Fruit fly (Drosophila melanogaster): Measurements from ENCODE around the gene mud.

Gene mud

dm6 chrX:14233843-14234337 is 13.6 kb upstream of the mud start, which contains the start of gene CG42271 (continued):
- TF ChIP-seq kni (GFP tag; optimal IDR thresholded peaks at IDR 0.05) = no peak
- no peak for TF ChIP-seq D19B (GFP tag; optimal IDR thresholded peaks at IDR 0.05)
- TF ChIP-seq Atf3 (GFP tag; optimal IDR thresholded peaks at IDR 0.05) = no peak
- TF ChIP-seq Asciz (GFP tag; optimal IDR thresholded peaks at IDR 0.05) = no peak
- peak; percentile 41 for TF ChIP-seq CG15601 (tag; optimal IDR thresholded peaks at IDR 0.05)
- TF ChIP-seq peb (GFP tag; IDR thresholded peaks at IDR 0.05) = no peak
- no peak for TF ChIP-seq C15 (GFP tag; IDR thresholded peaks at IDR 0.05)
- TF ChIP-seq Eip74EF (GFP tag; optimal IDR thresholded peaks at IDR 0.05) = no peak
- no peak for TF ChIP-seq CG30431 (GFP tag; optimal IDR thresholded peaks at IDR 0.05)
- no peak for TF ChIP-seq ERR (GFP tag; optimal IDR thresholded peaks at IDR 0.05)
- TF ChIP-seq Nf-YC (tag; optimal IDR thresholded peaks at IDR 0.05) = peak; percentile 61
- TF ChIP-seq gcm2 (GFP tag; optimal IDR thresholded peaks at IDR 0.05) = no peak
- TF ChIP-seq tll (GFP tag; optimal IDR thresholded peaks at IDR 0.05) = no peak
- TF ChIP-seq HmgZ (tag; optimal IDR thresholded peaks at IDR 0.05) = no peak
- peak; percentile 31; the same call in 1 of the 3 replicates for TF ChIP-seq dysf (GFP tag; IDR thresholded peaks at IDR 0.05)
- TF ChIP-seq CG3163 (GFP tag; optimal IDR thresholded peaks at IDR 0.05) = no peak
- peak in 1 of 2 experiments; percentile 7 for TF ChIP-seq Hr51 (GFP tag; optimal IDR thresholded peaks at IDR 0.05)
- no peak for TF ChIP-seq jigr1 (GFP tag; IDR thresholded peaks at IDR 0.05)
- no peak for TF ChIP-seq CG10366 (GFP tag; IDR thresholded peaks at IDR 0.05)
- TF ChIP-seq CG12942 (GFP tag; optimal IDR thresholded peaks at IDR 0.05) = no peak
- TF ChIP-seq CG10462 (GFP tag; optimal IDR thresholded peaks at IDR 0.05) = no peak
- TF ChIP-seq grn (GFP tag; optimal IDR thresholded peaks at IDR 0.05) = no peak
- TF ChIP-seq CG2889 (GFP tag; IDR thresholded peaks at IDR 0.05) = no peak
- no peak for TF ChIP-seq ab (GFP tag; optimal IDR thresholded peaks at IDR 0.05)
- no peak for TF ChIP-seq CG12219 (GFP tag; optimal IDR thresholded peaks at IDR 0.05)
- 0 out of 4 replicates have a peak, but pooled peaks have one; percentile 48 for TF ChIP-seq chinmo (GFP tag; IDR thresholded peaks at IDR 0.05; ENCODE audit: partially characterized antibody)
- TF ChIP-seq CG4424 (GFP tag; optimal IDR thresholded peaks at IDR 0.05) = peak; percentile 28
- TF ChIP-seq Trl (optimal IDR thresholded peaks at IDR 0.05) = no peak
- TF ChIP-seq Trl (GFP tag; optimal IDR thresholded peaks at IDR 0.05) = no peak
- TF ChIP-seq CG13624 (GFP tag; optimal IDR thresholded peaks at IDR 0.05) = no peak
- TF ChIP-seq vfl (GFP tag; optimal IDR thresholded peaks at IDR 0.05) = no peak
- no peak for TF ChIP-seq H2.0 (GFP tag; IDR thresholded peaks at IDR 0.05)
- TF ChIP-seq jumu (GFP tag; optimal IDR thresholded peaks at IDR 0.05) = no peak
- TF ChIP-seq CG10431 (GFP tag; optimal IDR thresholded peaks at IDR 0.05) = no peak
- no peak for TF ChIP-seq lab (GFP tag; optimal IDR thresholded peaks at IDR 0.05)
- no peak for TF ChIP-seq CG34376 (GFP tag; optimal IDR thresholded peaks at IDR 0.05)
- TF ChIP-seq CG1233 (GFP tag; optimal IDR thresholded peaks at IDR 0.05) = no peak
- TF ChIP-seq CG7357 (GFP tag; IDR thresholded peaks at IDR 0.05) = no peak
- peak; percentile 94 for TF ChIP-seq CG34224 (GFP tag; IDR thresholded peaks at IDR 0.05; ENCODE audit: partially characterized antibody)
- no peak for TF ChIP-seq ranshi (GFP tag; IDR thresholded peaks at IDR 0.05)
- no peak for TF ChIP-seq psq (GFP tag; optimal IDR thresholded peaks at IDR 0.05)
- no peak for TF ChIP-seq CG17328 (GFP tag; IDR thresholded peaks at IDR 0.05)
- no peak for TF ChIP-seq z (GFP tag; IDR thresholded peaks at IDR 0.05)
- peak; percentile 8 for TF ChIP-seq CG9797 (GFP tag; optimal IDR thresholded peaks at IDR 0.05)
- no peak for TF ChIP-seq ken (GFP tag; IDR thresholded peaks at IDR 0.05)
- no peak for TF ChIP-seq CrebB (tag; optimal IDR thresholded peaks at IDR 0.05)
- no peak for TF ChIP-seq Drgx (GFP tag; IDR thresholded peaks at IDR 0.05)
- TF ChIP-seq CG8089 (GFP tag; optimal IDR thresholded peaks at IDR 0.05) = no peak
- TF ChIP-seq tx (GFP tag; optimal IDR thresholded peaks at IDR 0.05) = no peak
- no peak for TF ChIP-seq Hmr (GFP tag; optimal IDR thresholded peaks at IDR 0.05)
- TF ChIP-seq Doc2 (GFP tag; IDR thresholded peaks at IDR 0.05) = no peak
- no peak for TF ChIP-seq chm (GFP tag; IDR thresholded peaks at IDR 0.05)

Data from whole organism, embryonic.